Worm (Caenorhabditis elegans) whole organism, late embryonic: ENCODE results near the gene rps-28.

Experiments
- elt-2 ChIP-seq: sonication (generic microtip); optimal IDR thresholded peaks from 2 replicates; lab custom pipeline; 2016; ENCODE audit warnings: missing genetic modification reagents, missing genetic modification characterization, missing compliant biosample characterization
- mec-3 ChIP-seq: sonication (generic microtip); optimal IDR thresholded peaks from 2 replicates; lab custom pipeline; 2016; ENCODE audit warnings: borderline replicate concordance, missing genetic modification characterization, missing compliant biosample characterization
- nfya-1 ChIP-seq: sonication (generic microtip); optimal IDR thresholded peaks from 2 replicates; lab custom pipeline; 2017; ENCODE audit warnings: missing genetic modification characterization, mild to moderate bottlenecking, missing compliant biosample characterization, antibody characterized with exemption, moderate library complexity
- nhr-11 ChIP-seq: fragments of 150-350 bp; optimal IDR thresholded peaks from 2 replicates; lab custom pipeline; 2014; ENCODE audit warnings: missing biosample characterization, missing genetic modification characterization
- pag-3 ChIP-seq: sonication (generic microtip); optimal IDR thresholded peaks from 2 replicates; lab custom pipeline; 2016; ENCODE audit warnings: missing compliant biosample characterization, missing genetic modification characterization, borderline replicate concordance
- pax-1 ChIP-seq: fragments of 150-350 bp; optimal IDR thresholded peaks from 2 replicates; lab custom pipeline; 2014; ENCODE audit warnings: missing biosample characterization, missing genetic modification characterization
- pha-4 ChIP-seq: fragments of 150-350 bp; optimal IDR thresholded peaks from 2 replicates; lab custom pipeline; 2018; ENCODE audit warnings: missing biosample characterization, missing genetic modification reagents, missing genetic modification characterization

- no peak for TF ChIP-seq pax-1 (tag; lab: Kevin White, UChicago)
- TF ChIP-seq nhr-11 (tag; lab: Kevin White, UChicago): no peak
- TF ChIP-seq elt-2: no peak
- no peak for TF ChIP-seq pha-4 (tag; lab: Kevin White, UChicago)
- TF ChIP-seq nfya-1 (tag; lab: Kevin White, UChicago): no peak
- TF ChIP-seq pag-3: no peak
- no peak for TF ChIP-seq mec-3 (tag; lab: Kevin White, UChicago)
Observed at ce11 chrIV:1706996-1707395, 47.5 kb downstream of the rps-28 start, which contains the start of gene K08D12.4.
